Worm (Caenorhabditis elegans) whole organism, L4/young adult: ENCODE results near the gene W04E12.2.

ENCODE experiments used
- W03F9.2 ChIP-seq: fragments of 150-350 bp; optimal IDR thresholded peaks from 2 replicates; lab custom pipeline; 2014; ENCODE audit warnings: missing biosample characterization, missing genetic modification characterization
- dao-5 ChIP-seq: sonication (generic microtip); optimal IDR thresholded peaks from 2 replicates; lab custom pipeline; 2016; ENCODE audit warnings: missing genotype, missing genetic modification characterization, moderate library complexity, missing compliant biosample characterization
- him-1 ChIP-seq: sonication (generic microtip); optimal IDR thresholded peaks from 2 replicates; lab custom pipeline; 2016; ENCODE audit warnings: missing genotype, missing genetic modification reagents, missing genetic modification characterization, missing compliant biosample characterization

DNA sequence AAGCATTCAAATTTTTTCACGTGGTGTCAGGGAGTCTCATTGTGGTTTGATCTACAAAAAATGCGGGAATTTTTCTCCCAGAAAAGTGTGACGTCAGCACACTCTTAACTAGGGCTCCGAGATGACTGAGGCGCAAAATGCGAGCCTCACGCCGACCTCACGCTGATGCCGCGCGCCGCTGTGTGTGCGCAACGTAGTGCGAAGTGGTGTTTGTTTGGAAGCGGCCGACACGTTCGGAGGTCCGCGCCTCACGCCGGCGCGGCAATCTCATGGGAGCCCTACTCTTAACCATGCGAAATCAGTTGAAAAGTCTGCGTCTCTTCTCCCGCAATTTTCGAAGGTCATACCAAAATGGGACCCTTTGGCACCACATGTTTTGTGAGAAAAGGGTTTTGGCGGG lies 49.3 kb upstream of the W04E12.2 start:
- TF ChIP-seq W03F9.2 (tag; lab: Kevin White, UChicago) (no peak), him-1 (tag; lab: Kevin White, UChicago) (no peak), dao-5 (tag; lab: Kevin White, UChicago) (no peak)
